Fruit fly (Drosophila melanogaster) whole organism: Measurements from ENCODE around the gene CG45100.

Experiments used
- CG8478 ChIP-seq: fragments of >200 bp; optimal IDR thresholded peaks from 2 replicates; lab custom pipeline; 2018; ENCODE audit warnings: inconsistent platforms
- Dll ChIP-seq: fragments of >200 bp; optimal IDR thresholded peaks from 2 replicates; lab custom pipeline; 2017
- EcR ChIP-seq, 2 experiments: fragments of >200 bp; optimal IDR thresholded peaks; 2 replicates each; lab custom pipeline; 2017; ENCODE audit warnings: missing biosample characterization in 2 of 2, missing genetic modification characterization in 2 of 2, missing genetic modification reagents in 2 of 2
- pan ChIP-seq: fragments of >200 bp; optimal IDR thresholded peaks from 2 replicates; lab custom pipeline; 2017
- psq ChIP-seq: fragments of >200 bp; optimal IDR thresholded peaks from 2 replicates; lab custom pipeline; 2017
- usp ChIP-seq: fragments of >200 bp; optimal IDR thresholded peaks from 2 replicates; lab custom pipeline; 2017; ENCODE audit warnings: missing biosample characterization, missing genetic modification characterization, mixed read lengths

Gene CG45100

DNA sequence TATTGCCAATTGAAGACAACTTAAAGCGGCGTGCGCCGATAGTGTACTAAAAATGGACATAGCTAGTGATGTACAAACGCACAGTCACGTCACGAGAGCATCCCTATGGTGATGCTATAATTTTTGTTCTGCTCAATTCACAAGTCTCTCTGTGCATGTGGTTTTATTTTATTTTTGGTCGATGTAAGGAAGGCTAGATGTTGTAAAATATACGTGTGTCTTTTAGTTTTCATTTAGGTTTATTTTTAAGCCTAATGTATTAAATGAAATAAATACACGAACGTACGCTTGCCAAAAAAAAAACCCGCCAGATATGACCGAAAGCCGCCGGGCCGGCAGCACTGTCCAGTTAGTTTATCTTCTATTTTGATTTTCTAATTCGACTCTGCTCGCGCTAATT, at the start of gene CG45100, which contains the start of the genes HDAC3 and Hcs:
TSS of gene CG45100 (minus strand) at position 50 of the 400 bp plus-strand sequence.
TSS of gene HDAC3 (minus strand) at position 50 of the 400 bp plus-strand sequence.
TSS of gene Hcs (plus strand) at position 349 of the 400 bp plus-strand sequence.
- TF ChIP-seq psq (lab: Kevin White, UChicago), result no peak

DNA sequence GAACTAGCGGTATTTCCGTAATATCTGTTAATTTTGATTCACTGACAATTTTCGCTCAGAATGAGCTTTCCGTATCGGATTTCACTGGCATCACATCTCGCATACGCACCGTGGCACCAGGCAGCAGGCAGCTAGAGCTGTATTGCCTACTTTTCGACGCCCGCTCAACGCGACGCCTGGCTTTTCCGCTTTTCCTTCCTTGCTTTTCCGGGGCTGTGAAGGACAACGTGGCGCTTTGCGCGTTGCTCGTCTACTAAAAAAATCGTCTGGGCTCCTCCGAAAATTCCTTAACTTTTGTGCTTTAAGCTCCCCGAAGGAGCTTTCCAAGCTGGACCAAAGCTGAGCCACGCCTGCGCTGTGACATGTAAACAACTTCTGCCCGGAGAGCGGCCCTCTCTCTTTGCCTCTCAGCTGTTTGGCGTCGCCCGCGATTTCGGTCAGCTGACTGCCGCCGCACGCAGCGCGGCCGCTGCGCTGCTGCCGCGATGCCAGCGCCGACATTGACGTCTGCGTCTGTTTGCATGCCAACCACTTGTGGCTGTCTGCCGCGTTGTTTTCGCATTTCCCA, 48.8 kb upstream of the CG45100 start, which contains the start of the genes CG43845 and Nmdar1:
TSS of gene CG43845 (minus strand) at position 51 of the 568 bp plus-strand sequence.
TSS of gene Nmdar1 (minus strand) at position 259 of the 568 bp plus-strand sequence.
- TF ChIP-seq EcR (GFP tag; optimal IDR thresholded peaks at IDR 0.05; lab: Kevin White, UChicago) (no peak), usp (GFP tag; lab: Kevin White, UChicago) (no peak), Dll (lab: Kevin White, UChicago) (no peak)

DNA sequence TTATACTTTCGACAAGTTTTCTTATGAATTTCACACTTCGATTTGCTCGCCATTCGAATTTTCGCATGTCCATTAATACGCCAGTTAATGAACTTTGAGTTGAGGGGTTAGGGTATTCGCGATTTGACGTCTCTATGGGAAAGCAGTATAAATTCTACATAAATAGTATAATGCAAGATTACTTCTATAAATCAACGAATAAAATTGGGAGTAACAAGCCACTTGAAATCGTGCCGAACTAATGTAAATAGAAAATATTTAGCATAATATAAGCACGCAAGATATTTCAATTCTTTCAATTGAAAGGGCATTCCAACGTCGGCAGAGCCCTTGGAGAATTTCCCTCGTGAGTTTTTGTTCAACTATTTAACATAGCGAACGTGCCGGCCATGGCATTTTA, 46.2 kb upstream of the CG45100 start:
- no peak for TF ChIP-seq Dll (lab: Kevin White, UChicago)
- TF ChIP-seq EcR (GFP tag; optimal IDR thresholded peaks at IDR 0.05; lab: Kevin White, UChicago), result no peak
- no peak for TF ChIP-seq usp (GFP tag; lab: Kevin White, UChicago)
- TF ChIP-seq pan (lab: Kevin White, UChicago), result no peak
- TF ChIP-seq psq (lab: Kevin White, UChicago), result no peak
- no peak for TF ChIP-seq CG8478 (lab: Kevin White, UChicago)

DNA sequence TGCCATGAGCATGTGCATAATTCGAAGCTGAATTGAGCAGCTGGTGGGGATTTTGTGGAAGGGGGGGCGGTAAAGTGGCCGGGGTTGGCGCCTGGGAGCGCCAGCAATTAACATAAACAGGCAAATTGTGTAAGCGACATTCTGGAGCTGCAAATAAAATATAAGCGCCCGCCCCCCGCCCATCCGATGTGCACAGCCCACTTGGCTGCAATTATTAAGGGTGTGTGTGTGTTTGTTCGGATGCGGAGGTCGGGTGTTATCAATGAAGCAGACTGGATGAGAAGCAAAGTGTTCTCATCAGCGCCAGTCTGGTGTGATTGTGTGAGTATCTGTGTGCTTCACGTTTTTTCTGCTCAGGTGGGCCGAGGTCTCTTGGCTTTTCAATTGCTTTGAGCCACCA, 45.4 kb upstream of the CG45100 start:
- TF ChIP-seq EcR (GFP tag; optimal IDR thresholded peaks at IDR 0.05; lab: Kevin White, UChicago) (no peak), usp (GFP tag; lab: Kevin White, UChicago) (no peak), pan (lab: Kevin White, UChicago) (no peak), CG8478 (lab: Kevin White, UChicago) (no peak), psq (lab: Kevin White, UChicago) (no peak), Dll (lab: Kevin White, UChicago) (no peak)

DNA sequence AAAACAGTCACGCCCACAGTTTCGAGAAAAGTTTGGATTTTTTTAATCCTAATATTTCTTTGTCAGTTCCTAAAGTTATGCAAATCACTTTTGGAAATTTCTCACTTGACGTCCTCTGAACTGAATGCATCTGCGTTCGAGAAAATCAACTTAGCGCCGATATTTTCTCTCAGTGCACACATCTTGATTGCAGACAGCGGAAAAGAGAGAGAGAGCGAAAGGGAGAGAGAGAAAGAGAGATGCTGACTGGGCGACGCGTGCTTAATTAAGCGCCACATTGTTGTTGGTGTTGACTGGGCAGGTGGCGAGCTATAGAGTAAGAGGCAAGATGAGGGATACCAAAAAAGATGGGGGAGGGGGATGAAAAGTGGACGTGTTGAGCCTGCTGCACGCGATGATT, 44.2 kb upstream of the CG45100 start:
- TF ChIP-seq usp (GFP tag; lab: Kevin White, UChicago) (no peak), psq (lab: Kevin White, UChicago) (no peak), EcR (GFP tag; optimal IDR thresholded peaks at IDR 0.05; lab: Kevin White, UChicago) (no peak), Dll (lab: Kevin White, UChicago) (no peak), pan (lab: Kevin White, UChicago) (no peak), CG8478 (lab: Kevin White, UChicago) (no peak)

DNA sequence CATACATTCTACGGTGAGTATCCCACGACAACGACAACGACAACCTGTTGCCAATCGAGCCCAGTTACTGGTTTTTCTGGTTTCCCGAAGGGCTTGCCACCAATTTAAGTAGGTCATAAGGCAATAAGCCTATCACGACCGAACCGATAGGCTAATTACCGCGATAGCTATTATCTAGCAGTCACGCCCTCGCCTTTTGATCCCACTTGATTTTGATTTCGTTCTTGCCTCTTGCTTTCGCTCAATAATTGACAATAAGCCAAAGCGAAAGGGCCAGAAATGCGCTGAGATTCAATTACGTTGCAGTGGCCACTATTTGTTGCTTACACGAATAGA, 43.4 kb upstream of the CG45100 start:
- no peak for TF ChIP-seq usp (GFP tag; lab: Kevin White, UChicago)
- peak in 1 of 2 experiments; percentile 14 for TF ChIP-seq EcR (GFP tag; optimal IDR thresholded peaks at IDR 0.05; lab: Kevin White, UChicago)

DNA sequence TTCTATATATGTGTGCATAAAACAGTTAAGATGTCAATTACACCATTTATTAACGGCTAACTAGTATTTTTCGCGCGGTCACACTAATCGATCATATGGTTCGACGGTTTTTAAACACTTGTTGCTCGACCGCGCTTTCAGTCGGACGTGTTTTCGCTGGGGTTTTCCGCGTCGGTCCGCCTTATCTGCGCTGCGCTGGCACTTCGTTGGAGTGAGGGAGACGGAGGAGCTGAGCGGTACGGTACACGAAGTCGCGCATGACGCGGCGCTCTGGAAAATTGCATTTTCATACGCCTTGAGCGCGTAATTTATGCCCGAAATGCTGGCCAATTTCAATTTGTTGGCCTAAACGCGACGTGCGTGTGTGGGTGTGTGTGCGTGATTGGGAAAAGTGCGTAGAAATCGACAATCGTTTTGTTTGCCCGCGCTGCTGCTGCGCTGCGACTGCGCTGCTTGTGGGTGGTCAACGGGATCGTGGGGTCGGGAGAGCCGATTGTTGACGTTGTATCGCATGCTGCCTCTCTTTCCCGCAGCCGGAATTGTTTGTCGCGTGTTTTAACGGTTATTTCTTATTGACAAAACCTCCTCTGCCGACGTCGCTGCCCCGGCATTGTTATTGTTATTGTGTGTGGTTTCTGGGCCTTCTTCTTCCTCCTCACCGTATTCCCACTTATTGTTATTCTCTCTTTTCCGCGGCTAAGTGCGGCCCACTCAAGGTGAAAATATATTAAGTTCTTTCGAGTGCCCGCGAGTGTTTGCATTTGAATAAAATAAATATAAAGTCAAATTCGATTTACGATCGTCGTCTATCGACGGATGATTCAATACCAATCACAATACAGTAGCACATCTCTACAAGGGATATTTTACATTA, 42.8 kb upstream of the CG45100 start, which contains the start of gene Itpr:
TSS of gene Itpr (plus strand) at position 116 of the 874 bp plus-strand sequence.
- TF ChIP-seq psq (lab: Kevin White, UChicago), result no peak
- no peak for TF ChIP-seq EcR (GFP tag; optimal IDR thresholded peaks at IDR 0.05; lab: Kevin White, UChicago)
- TF ChIP-seq CG8478 (lab: Kevin White, UChicago), result peak; percentile 14
- TF ChIP-seq Dll (lab: Kevin White, UChicago), result peak; percentile 33

DNA sequence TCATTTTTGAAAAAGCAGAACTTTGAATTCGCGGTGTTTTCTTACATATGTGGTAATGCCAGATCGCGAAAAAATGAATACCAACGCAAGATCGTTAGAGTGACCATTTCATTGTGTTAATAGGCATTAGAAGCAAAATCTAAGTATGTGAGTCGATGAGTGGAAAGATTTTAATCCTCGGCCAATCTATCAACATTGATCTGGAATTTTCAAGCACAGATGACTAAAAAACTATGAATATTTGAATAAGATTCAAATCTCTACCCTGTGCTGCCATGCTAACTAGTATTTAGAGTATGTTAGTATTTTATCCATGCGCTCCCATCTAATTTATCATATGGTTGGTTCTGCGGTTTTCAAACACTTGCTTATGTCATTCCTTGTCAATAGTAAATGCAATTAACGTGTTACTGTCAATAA, 42.2 kb upstream of the CG45100 start:
- TF ChIP-seq psq (lab: Kevin White, UChicago), result no peak
- TF ChIP-seq Dll (lab: Kevin White, UChicago), result no peak
- no peak for TF ChIP-seq CG8478 (lab: Kevin White, UChicago)
- TF ChIP-seq EcR (GFP tag; optimal IDR thresholded peaks at IDR 0.05; lab: Kevin White, UChicago), result no peak
- TF ChIP-seq pan (lab: Kevin White, UChicago), result no peak
- TF ChIP-seq usp (GFP tag; lab: Kevin White, UChicago), result no peak

DNA sequence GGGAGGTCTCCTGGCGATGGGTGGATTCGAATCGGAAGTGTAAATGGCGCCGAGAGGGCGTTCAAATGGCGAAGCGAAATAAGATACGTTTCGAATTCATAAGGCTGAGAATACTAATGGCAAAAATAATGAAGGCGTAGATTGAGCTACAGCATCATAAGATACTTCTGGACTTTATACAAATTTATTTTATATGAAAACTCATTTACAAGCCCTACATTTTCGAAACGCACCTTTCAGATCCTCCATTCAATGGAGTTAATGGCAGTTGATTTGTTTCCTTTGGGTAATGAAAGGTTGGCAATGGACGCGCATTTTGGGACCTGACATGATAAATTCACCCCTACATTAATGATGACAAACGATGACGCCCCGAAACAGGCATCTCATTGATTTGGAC, 40.4 kb upstream of the CG45100 start:
- TF ChIP-seq psq (lab: Kevin White, UChicago) (no peak), EcR (GFP tag; optimal IDR thresholded peaks at IDR 0.05; lab: Kevin White, UChicago) (no peak), Dll (lab: Kevin White, UChicago) (no peak), pan (lab: Kevin White, UChicago) (no peak), CG8478 (lab: Kevin White, UChicago) (no peak), usp (GFP tag; lab: Kevin White, UChicago) (no peak)

DNA sequence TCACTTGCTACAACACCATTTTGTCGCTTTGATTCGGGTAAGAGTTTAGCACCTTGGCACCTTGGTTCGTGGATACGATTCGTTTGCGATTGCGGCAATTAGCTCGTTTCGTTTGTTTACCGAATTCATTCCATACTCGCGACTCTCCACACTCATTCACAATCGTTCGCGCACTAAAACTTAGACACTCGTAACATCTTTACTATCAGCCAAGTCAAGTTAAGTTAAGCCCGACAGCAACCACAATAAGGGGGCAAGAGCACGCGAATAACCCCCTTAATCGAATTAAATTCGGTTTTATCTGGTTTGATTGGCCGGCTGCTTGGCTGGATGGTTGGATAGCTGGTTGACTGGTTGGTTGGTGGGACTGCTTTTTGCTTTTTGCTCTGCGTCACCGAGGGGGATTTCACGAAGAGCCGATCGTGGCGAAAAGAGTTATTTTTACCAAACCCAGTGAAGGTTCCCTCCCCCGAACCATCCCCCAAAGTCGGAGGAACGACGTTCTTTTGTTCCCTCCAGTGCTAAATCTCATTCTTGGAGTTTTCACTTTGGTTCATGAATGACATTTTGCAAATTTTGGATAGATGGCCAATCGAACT, 29.5 kb upstream of the CG45100 start:
- no peak for TF ChIP-seq CG8478 (lab: Kevin White, UChicago)
- no peak for TF ChIP-seq Dll (lab: Kevin White, UChicago)
- TF ChIP-seq psq (lab: Kevin White, UChicago), result no peak
- TF ChIP-seq usp (GFP tag; lab: Kevin White, UChicago), result no peak
- TF ChIP-seq pan (lab: Kevin White, UChicago), result no peak
- TF ChIP-seq EcR (GFP tag; optimal IDR thresholded peaks at IDR 0.05; lab: Kevin White, UChicago), result no peak

DNA sequence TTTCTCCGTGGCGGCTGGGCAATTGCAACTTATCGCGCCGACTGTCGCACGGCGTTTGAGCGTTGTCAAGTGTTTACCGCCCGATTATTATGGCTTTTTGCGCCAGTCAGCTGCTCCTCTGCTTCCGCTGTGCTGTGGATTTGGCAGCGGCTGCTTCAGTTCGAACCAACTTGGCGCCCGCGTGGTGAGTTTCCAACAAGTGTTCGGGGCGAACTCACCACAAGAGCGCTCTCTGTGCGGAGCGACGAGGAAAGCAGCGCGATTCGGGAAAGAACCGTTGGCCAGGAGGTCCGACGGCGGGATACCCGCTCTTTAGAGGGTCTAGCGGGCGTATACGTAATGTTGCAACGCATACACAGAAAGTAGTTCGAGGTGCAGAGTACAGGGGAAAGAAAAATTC, 28.2 kb upstream of the CG45100 start, which contains the start of gene NKCC:
TSS of gene NKCC (minus strand) at position 57 of the 400 bp plus-strand sequence.
- TF ChIP-seq psq (lab: Kevin White, UChicago), result no peak
- no peak for TF ChIP-seq CG8478 (lab: Kevin White, UChicago)
- no peak for TF ChIP-seq pan (lab: Kevin White, UChicago)
- TF ChIP-seq EcR (GFP tag; optimal IDR thresholded peaks at IDR 0.05; lab: Kevin White, UChicago), result no peak
- no peak for TF ChIP-seq Dll (lab: Kevin White, UChicago)
- no peak for TF ChIP-seq usp (GFP tag; lab: Kevin White, UChicago)
